Worm (Caenorhabditis elegans): ENCODE measurements around the gene frpr-17.

DNA sequence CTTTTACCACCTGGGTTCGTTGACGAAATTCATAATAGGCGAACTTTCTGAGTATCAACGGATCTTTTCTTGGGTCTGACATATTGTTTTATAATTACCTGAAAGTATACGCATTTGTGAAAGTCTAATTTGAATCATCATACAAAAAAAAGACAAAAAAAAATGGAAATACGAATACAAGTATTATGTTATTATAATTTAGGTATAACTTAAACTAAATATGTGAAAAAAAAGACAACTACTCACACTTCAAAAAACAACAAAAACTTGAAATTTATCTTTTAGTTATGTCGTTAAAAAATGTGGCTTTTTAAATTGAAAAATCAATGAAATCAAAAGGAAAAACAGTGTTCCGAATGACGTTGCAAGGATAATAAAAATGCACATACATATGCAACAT is 6.9 kb downstream of the frpr-17 start, which contains the start of gene fbxa-179:
- TF ChIP-seq ama-1 (optimal IDR thresholded peaks at IDR 0.05) (no peak), ama-1 (GFP tag; optimal IDR thresholded peaks at IDR 0.05) (no peak), rcor-1 (GFP tag; IDR thresholded peaks at IDR 0.05) (no peak), F49E8.2 (tag; optimal IDR thresholded peaks at IDR 0.05; ENCODE audit: insufficient read depth) (no peak), ccch-3 (GFP tag; optimal IDR thresholded peaks at IDR 0.05) (no peak)

All from whole organism, young adult.